Worm (Caenorhabditis elegans) whole organism, L4 larva: ENCODE data around the gene sym-1.
A peak's percentile ranks its signal among the peaks of the same experiment; 100 is the strongest.

Experiments
- F37D6.2 ChIP-seq: sonication (generic microtip); optimal IDR thresholded peaks from 2 replicates; lab custom pipeline; 2016; ENCODE audit warnings: mild to moderate bottlenecking, missing genetic modification characterization, missing compliant biosample characterization
- F44E2.7 ChIP-seq: fragments of 200-800 bp; sonication (Bioruptor generic); IDR thresholded peaks from 2 replicates; pipeline ENCODE4 v2.1.2; 2022; ENCODE audit warnings: missing genetic modification characterization, missing compliant biosample characterization
- Y75B8A.6 ChIP-seq: fragments of 200-800 bp; sonication (Bioruptor generic); IDR thresholded peaks from 2 replicates; pipeline ENCODE4 v1.3.6; 2022; ENCODE audit warnings: missing genetic modification reagents, missing genetic modification characterization, missing compliant biosample characterization
- ZK337.2 ChIP-seq: fragments of 200-800 bp; sonication (Bioruptor generic); IDR thresholded peaks from 2 replicates; pipeline ENCODE4 v1.3.6; 2022; ENCODE audit warnings: missing genetic modification reagents, missing genetic modification characterization, missing compliant biosample characterization
- aha-1 ChIP-seq: fragments of 150-350 bp; peaks from one replicate; lab custom pipeline; 2014; ENCODE audit warnings: missing biosample characterization, missing genetic modification characterization
- attf-4 ChIP-seq: sonication (generic microtip); optimal IDR thresholded peaks from 3 replicates; lab custom pipeline; 2017; ENCODE audit warnings: missing biosample characterization, missing genetic modification characterization
- ceh-20 ChIP-seq: fragments of 200-800 bp; sonication (Bioruptor generic); IDR thresholded peaks from 2 replicates; pipeline ENCODE4 v1.3.6; 2022; ENCODE audit warnings: missing genetic modification reagents, missing genetic modification characterization, missing compliant biosample characterization
- ces-1 ChIP-seq: fragments of 150-350 bp; sonication (generic microtip); optimal IDR thresholded peaks from 4 replicates; lab custom pipeline; 2014; ENCODE audit warnings: missing biosample characterization, missing genetic modification reagents, missing genetic modification characterization
- cey-2 ChIP-seq: sonication (generic microtip); optimal IDR thresholded peaks from 3 replicates; lab custom pipeline; 2017; ENCODE audit warnings: missing genetic modification characterization, mild to moderate bottlenecking, missing compliant biosample characterization, antibody characterized with exemption, borderline replicate concordance; ENCODE audit not compliant: insufficient read depth
- daf-16 ChIP-seq, 3 experiments: sonication (generic microtip); optimal IDR thresholded peaks; 2 replicates each; lab custom pipeline; 2016 to 2017; ENCODE audit warnings: missing genetic modification characterization in 3 of 3, missing genetic modification reagents in 3 of 3, mild to moderate bottlenecking in 2 of 3, missing compliant biosample characterization in 2 of 3, missing biosample characterization in 1 of 3, moderate library complexity in 1 of 3
- daf-19 ChIP-seq: fragments of 200-800 bp; sonication (Bioruptor generic); conservative IDR thresholded peaks from 2 replicates; pipeline ENCODE4 v1.3.6; 2022; ENCODE audit warnings: missing genetic modification characterization, missing compliant biosample characterization
- daf-8 ChIP-seq: fragments of 200-800 bp; sonication (Bioruptor generic); IDR thresholded peaks from 2 replicates; pipeline ENCODE4 v1.3.6; 2022; ENCODE audit warnings: missing genetic modification characterization, missing compliant biosample characterization
- dmd-6 ChIP-seq: fragments of 200-800 bp; sonication (Bioruptor generic); IDR thresholded peaks from 2 replicates; pipeline ENCODE4 v1.3.6; 2022; ENCODE audit warnings: missing genetic modification reagents, missing genetic modification characterization, missing compliant biosample characterization
- dmd-8 ChIP-seq: fragments of 200-800 bp; sonication (Bioruptor generic); IDR thresholded peaks from 2 replicates; pipeline ENCODE4 v1.3.6; 2022; ENCODE audit warnings: missing genetic modification characterization, missing compliant biosample characterization
- dpl-1 ChIP-seq: fragments of 150-350 bp; optimal IDR thresholded peaks from 2 replicates; lab custom pipeline; 2014; ENCODE audit warnings: missing biosample characterization, missing genetic modification reagents, missing genetic modification characterization
- dve-1 ChIP-seq: sonication (generic microtip); optimal IDR thresholded peaks from 2 replicates; lab custom pipeline; 2017; ENCODE audit warnings: antibody characterized with exemption, mild to moderate bottlenecking, missing genetic modification characterization, missing compliant biosample characterization; ENCODE audit not compliant: insufficient read depth
- egl-43 ChIP-seq: fragments of 200-800 bp; sonication (Bioruptor generic); IDR thresholded peaks from 2 replicates; pipeline ENCODE4 v1.3.6; 2022; ENCODE audit warnings: missing genetic modification reagents, missing genetic modification characterization, missing compliant biosample characterization
- fkh-10 ChIP-seq: fragments of 150-350 bp; optimal IDR thresholded peaks from 2 replicates; lab custom pipeline; 2014; ENCODE audit warnings: missing biosample characterization, missing genetic modification reagents, missing genetic modification characterization
- hif-1 ChIP-seq, 2 experiments: sonication (generic microtip); optimal IDR thresholded peaks; 2 replicates each; lab custom pipeline; 2016 to 2017; ENCODE audit warnings: missing compliant biosample characterization in 2 of 2, missing genetic modification characterization in 2 of 2, missing genetic modification reagents in 2 of 2, missing genotype in 2 of 2, mild to moderate bottlenecking in 1 of 2
- hlh-11 ChIP-seq: fragments of 200-800 bp; sonication (Bioruptor generic); optimal IDR thresholded peaks from 2 replicates; lab custom pipeline; 2018; ENCODE audit warnings: mild to moderate bottlenecking, missing genetic modification characterization, missing compliant biosample characterization
- hlh-30 ChIP-seq: sonication (generic microtip); optimal IDR thresholded peaks from 2 replicates; lab custom pipeline; 2017; ENCODE audit warnings: antibody characterized with exemption, mild to moderate bottlenecking, missing genetic modification characterization, missing compliant biosample characterization; ENCODE audit not compliant: insufficient read depth
- hmg-1.1 ChIP-seq: fragments of 200-800 bp; sonication (Bioruptor generic); IDR thresholded peaks from 2 replicates; pipeline ENCODE4 v1.3.6; 2022; ENCODE audit warnings: missing genetic modification reagents, missing genetic modification characterization, missing compliant biosample characterization
- jun-1 ChIP-seq: fragments of 150-350 bp; optimal IDR thresholded peaks from 2 replicates; lab custom pipeline; 2014; ENCODE audit warnings: missing biosample characterization, missing genetic modification reagents, missing genetic modification characterization
- lsy-2 ChIP-seq, 2 experiments: fragments of 150-350 bp in 1 of 2; sonication (generic microtip) in 1 of 2; optimal IDR thresholded peaks; 2 replicates each; lab custom pipeline; 2014 to 2017; ENCODE audit warnings: missing biosample characterization in 2 of 2, missing genetic modification characterization in 2 of 2
- madf-5 ChIP-seq, 2 experiments: fragments of 200-800 bp; sonication (Bioruptor generic); IDR thresholded peaks; 2 replicates each; pipeline ENCODE4 v1.3.6; 2022; ENCODE audit warnings: missing compliant biosample characterization in 2 of 2, missing genetic modification characterization in 2 of 2
- madf-9 ChIP-seq: fragments of 200-800 bp; sonication (Bioruptor generic); conservative IDR thresholded peaks from 2 replicates; pipeline ENCODE4 v1.3.6; 2022; ENCODE audit warnings: missing genetic modification reagents, missing genetic modification characterization, missing compliant biosample characterization
- mdt-29 ChIP-seq: fragments of 200-800 bp; sonication (Bioruptor generic); IDR thresholded peaks from 2 replicates; pipeline ENCODE4 v1.3.6; 2022; ENCODE audit warnings: missing genetic modification reagents, missing genetic modification characterization, missing compliant biosample characterization
- mep-1 ChIP-seq: fragments of 150-350 bp; sonication (generic microtip); optimal IDR thresholded peaks from 3 replicates; lab custom pipeline; 2014; ENCODE audit warnings: missing biosample characterization, missing genetic modification characterization
- mes-2 ChIP-seq: sonication (generic microtip); optimal IDR thresholded peaks from 2 replicates; lab custom pipeline; 2016; ENCODE audit warnings: missing genotype, mild to moderate bottlenecking, missing genetic modification characterization, missing compliant biosample characterization; ENCODE audit not compliant: poor library complexity, severe bottlenecking
- mxl-3 ChIP-seq: fragments of 200-800 bp; sonication (Bioruptor generic); optimal IDR thresholded peaks from 2 replicates; lab custom pipeline; 2018; ENCODE audit warnings: mild to moderate bottlenecking, missing genetic modification characterization, missing compliant biosample characterization
- nhr-10 ChIP-seq: fragments of 150-350 bp; optimal IDR thresholded peaks from 2 replicates; lab custom pipeline; 2014; ENCODE audit warnings: missing biosample characterization, missing genetic modification characterization
- nhr-237 ChIP-seq: sonication (generic microtip); optimal IDR thresholded peaks from 2 replicates; lab custom pipeline; 2017; ENCODE audit warnings: missing biosample characterization, missing genetic modification characterization
- nhr-28 ChIP-seq: fragments of 150-350 bp; optimal IDR thresholded peaks from 2 replicates; lab custom pipeline; 2014; ENCODE audit warnings: missing biosample characterization, missing genetic modification characterization
- nhr-41 ChIP-seq: fragments of 200-800 bp; sonication (Bioruptor generic); IDR thresholded peaks from 2 replicates; pipeline ENCODE4 v1.3.6; 2022; ENCODE audit warnings: missing genetic modification reagents, missing genetic modification characterization, missing compliant biosample characterization
- nhr-48 ChIP-seq: sonication (generic microtip); optimal IDR thresholded peaks from 2 replicates; lab custom pipeline; 2016; ENCODE audit warnings: mild to moderate bottlenecking, missing genetic modification characterization, missing compliant biosample characterization
- nhr-6 ChIP-seq: fragments of 150-350 bp; optimal IDR thresholded peaks from 2 replicates; lab custom pipeline; 2014; ENCODE audit warnings: missing biosample characterization, missing genetic modification characterization
- nhr-77 ChIP-seq: fragments of 150-350 bp; optimal IDR thresholded peaks from 2 replicates; lab custom pipeline; 2014; ENCODE audit warnings: missing biosample characterization, missing genetic modification characterization
- pha-4 ChIP-seq, 2 experiments: fragments of 150-350 bp in 1 of 2; fragments of 200-800 bp in 1 of 2; sonication (Bioruptor generic) in 1 of 2; IDR thresholded peaks in 1 of 2; optimal IDR thresholded peaks in 1 of 2; 2 replicates each; pipeline versions ENCODE4 v1.3.6 to Lab custom; 2014 to 2022; ENCODE audit warnings: missing genetic modification characterization in 2 of 2, missing genetic modification reagents in 2 of 2, missing biosample characterization in 1 of 2, missing compliant biosample characterization in 1 of 2
- pqm-1 ChIP-seq: sonication (generic microtip); optimal IDR thresholded peaks from 2 replicates; lab custom pipeline; 2017; ENCODE audit warnings: missing biosample characterization, missing genetic modification characterization
- skn-1 ChIP-seq: fragments of 150-350 bp; optimal IDR thresholded peaks from 2 replicates; lab custom pipeline; 2014; ENCODE audit warnings: missing biosample characterization, missing genetic modification characterization
- snpc-4 ChIP-seq: fragments of 150-350 bp; optimal IDR thresholded peaks from 2 replicates; lab custom pipeline; 2014; ENCODE audit warnings: missing biosample characterization, missing genetic modification characterization
- spr-3 ChIP-seq: fragments of 200-800 bp; sonication (Bioruptor generic); optimal IDR thresholded peaks from 2 replicates; lab custom pipeline; 2018; ENCODE audit warnings: mild to moderate bottlenecking, missing genetic modification characterization, missing compliant biosample characterization
- unc-62 ChIP-seq, 3 experiments: fragments of 150-350 bp in 1 of 3; sonication (generic microtip); optimal IDR thresholded peaks in 2 of 3; peaks in 1 of 3; 1 replicate in 1 of 3; 2 replicates in 2 of 3; lab custom pipeline; 2014 to 2017; ENCODE audit warnings: missing biosample characterization in 3 of 3, missing genetic modification characterization in 3 of 3, missing genetic modification reagents in 3 of 3, missing genotype in 1 of 3
- vab-7 ChIP-seq: fragments of 200-800 bp; sonication (Bioruptor generic); IDR thresholded peaks from 2 replicates; pipeline ENCODE4 v1.3.6; 2022; ENCODE audit warnings: missing genetic modification reagents, missing genetic modification characterization, missing compliant biosample characterization
- zip-2 ChIP-seq: fragments of 150-350 bp; optimal IDR thresholded peaks from 2 replicates; lab custom pipeline; 2014; ENCODE audit warnings: missing biosample characterization, missing genetic modification characterization

sym-1 gene

DNA sequence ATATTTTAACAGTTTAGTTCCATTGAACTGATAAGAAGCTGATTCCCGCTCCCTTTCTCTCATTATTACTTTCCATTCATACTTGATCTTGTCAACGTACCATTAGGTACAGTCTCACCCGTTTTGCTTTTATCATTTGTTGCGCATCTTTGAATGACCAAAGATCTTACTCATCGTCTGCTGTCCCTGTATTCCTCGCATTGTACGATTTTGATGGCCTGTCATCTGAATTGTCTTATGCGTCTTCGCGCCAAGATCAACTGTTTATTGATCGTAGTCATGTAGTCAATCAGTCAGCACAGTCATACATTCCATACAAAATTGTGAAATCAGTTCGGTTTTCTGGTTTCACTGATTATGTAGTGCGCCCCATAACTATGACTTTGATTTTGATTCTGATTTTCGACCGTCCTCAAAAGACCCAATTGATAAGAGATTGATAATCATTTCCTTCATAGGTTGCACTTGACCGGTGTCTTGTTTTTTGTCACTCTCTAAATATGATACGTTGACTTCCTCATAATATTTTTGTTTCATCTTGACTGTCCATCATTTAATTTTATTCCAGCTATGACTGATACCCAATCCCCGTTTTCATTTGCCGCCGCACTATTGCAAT, 23.4 kb upstream of the sym-1 start, which contains the start of gene nhr-3:
TSS of gene nhr-3 (plus strand) at position 569 of the 619 bp plus-strand sequence.
- TF ChIP-seq nhr-77 (tag; lab: Kevin White, UChicago) (peak; percentile 38), skn-1 (tag; lab: Kevin White, UChicago) (no peak), aha-1 (tag; lab: Kevin White, UChicago) (peak; percentile 58), hif-1 (tag; optimal IDR thresholded peaks at IDR 0.05; lab: Kevin White, UChicago) (peak in 1 of 2 experiments; percentile 9), Y75B8A.6 (no peak), pqm-1 (tag; lab: Kevin White, UChicago) (peak; percentile 65), unc-62 (GFP tag; optimal IDR thresholded peaks at IDR 0.05 in 1 of 2; lab: Kevin White, UChicago) (peak in 1 of 2 experiments; percentile 99), unc-62 (tag; optimal IDR thresholded peaks at IDR 0.05; lab: Kevin White, UChicago) (no peak), nhr-28 (tag; lab: Kevin White, UChicago) (peak; percentile 93), hlh-30 (peak; percentile 79), jun-1 (tag; lab: Kevin White, UChicago) (peak; percentile 17), nhr-10 (peak; percentile 26), nhr-6 (tag; lab: Kevin White, UChicago) (peak; percentile 8), mes-2 (tag; lab: Kevin White, UChicago) (peak; percentile 26), daf-19 (GFP tag; lab: Robert Waterston, UW) (no peak), dve-1 (peak; percentile 51), dmd-6 (GFP tag; lab: Robert Waterston, UW) (peak; percentile 75), daf-16 (GFP tag; optimal IDR thresholded peaks at IDR 0.05; lab: Kevin White, UChicago) (no peak), daf-16 (tag; optimal IDR thresholded peaks at IDR 0.05; lab: Kevin White, UChicago) (peak; percentile 48), hlh-11 (tag; lab: Kevin White, UChicago) (peak; percentile 56), hmg-1.1 (no peak), mep-1 (tag; lab: Kevin White, UChicago) (no peak), nhr-48 (tag; lab: Kevin White, UChicago) (peak; percentile 36)

DNA sequence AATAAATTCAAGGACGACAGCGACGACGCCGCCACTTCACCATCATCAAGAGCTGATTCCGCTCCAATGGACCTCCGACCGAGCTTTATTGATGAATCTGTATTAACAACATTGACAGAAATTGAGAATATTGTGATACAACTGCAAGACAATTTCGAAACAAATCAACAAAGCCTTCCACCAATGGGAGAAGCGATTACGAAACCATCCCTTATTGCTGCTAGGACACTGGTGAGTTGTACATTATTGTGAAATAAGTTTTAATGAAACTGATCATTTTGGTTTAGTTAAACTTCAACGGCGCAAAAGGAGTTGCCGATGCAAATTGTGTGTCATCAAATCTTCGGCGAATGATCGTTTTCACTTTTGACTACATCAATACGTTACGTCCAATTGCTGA, 22.3 kb upstream of the sym-1 start:
- TF ChIP-seq dmd-8 (no peak), snpc-4 (no peak), F44E2.7 (GFP tag; lab: Robert Waterston, UW) (no peak), hlh-30 (no peak), hmg-1.1 (no peak), lsy-2 (tag; optimal IDR thresholded peaks at IDR 0.05; lab: Kevin White, UChicago) (no peak), ceh-20 (GFP tag; lab: Robert Waterston, UW) (no peak), ZK337.2 (no peak), nhr-10 (no peak), attf-4 (tag; lab: Kevin White, UChicago) (no peak), mxl-3 (GFP tag; lab: Kevin White, UChicago) (no peak), spr-3 (no peak), mdt-29 (GFP tag; lab: Robert Waterston, UW) (no peak), F37D6.2 (tag; lab: Kevin White, UChicago) (no peak), dpl-1 (GFP tag; lab: Kevin White, UChicago) (no peak)

- TF ChIP-seq madf-5 (GFP tag; IDR thresholded peaks at IDR 0.05; lab: Robert Waterston, UW) (0 out of 4 replicates have a peak, but pooled peaks of 1 of the 2 experiments have one; percentile 26), nhr-237 (tag; lab: Kevin White, UChicago) (no peak), cey-2 (tag; lab: Kevin White, UChicago) (no peak), nhr-41 (GFP tag; lab: Robert Waterston, UW) (peak; percentile 17; the same call in 1 of the 2 replicates), zip-2 (tag; lab: Kevin White, UChicago) (no peak), madf-9 (no peak), ces-1 (GFP tag; lab: Kevin White, UChicago) (no peak), F44E2.7 (GFP tag; lab: Robert Waterston, UW) (no peak), fkh-10 (GFP tag; lab: Kevin White, UChicago) (no peak), ZK337.2 (no peak), egl-43 (GFP tag; lab: Robert Waterston, UW) (no peak), snpc-4 (no peak), vab-7 (no peak), pha-4 (GFP tag; IDR thresholded peaks at IDR 0.05; lab: Robert Waterston, UW) (no peak), pha-4 (tag; optimal IDR thresholded peaks at IDR 0.05; lab: Kevin White, UChicago) (peak; percentile 67), daf-8 (no peak), hmg-1.1 (no peak)
Observed at ce11 chrX:14559519-14560296, 21.7 kb upstream of the sym-1 start.
